Worm (Caenorhabditis elegans): ENCODE data around the gene Y15E3A.3.

ce11 chrX:15272925-15273324 is 52.7 kb downstream of the Y15E3A.3 start:
- no peak for TF ChIP-seq snpc-4 (tag; optimal IDR thresholded peaks at IDR 0.05)
- no peak for TF ChIP-seq mep-1 (tag; optimal IDR thresholded peaks at IDR 0.05)
- TF ChIP-seq nhr-12 (tag; optimal IDR thresholded peaks at IDR 0.05) = no peak
- TF ChIP-seq pha-4 (tag; optimal IDR thresholded peaks at IDR 0.05) = no peak
- no peak for TF ChIP-seq nhr-237 (tag; optimal IDR thresholded peaks at IDR 0.05)
- TF ChIP-seq nhr-28 (tag; optimal IDR thresholded peaks at IDR 0.05) = no peak
- TF ChIP-seq unc-62 (GFP tag; optimal IDR thresholded peaks at IDR 0.05) = no peak

All from whole organism, mixed stage, embryonic.